Worm (Caenorhabditis elegans) whole organism, mixed stage, embryonic: ENCODE results near the gene dmsr-3.
"Not testable (repeated sequence)": the region's sequence is repeated elsewhere in the genome, so short reads cannot be mapped to it uniquely, and the experiment has no call there.

ENCODE experiments used
- ces-1 ChIP-seq: fragments of 150-350 bp; optimal IDR thresholded peaks from 2 replicates; lab custom pipeline; 2014; ENCODE audit warnings: missing biosample characterization, missing genetic modification reagents, missing genetic modification characterization
- cnd-1 ChIP-seq: fragments of 200-800 bp; sonication (Bioruptor generic); optimal IDR thresholded peaks from 2 replicates; lab custom pipeline; 2018; ENCODE audit warnings: mild to moderate bottlenecking, missing genetic modification characterization, missing compliant biosample characterization
- elt-3 ChIP-seq: fragments of 150-350 bp; optimal IDR thresholded peaks from 2 replicates; lab custom pipeline; 2014; ENCODE audit warnings: missing biosample characterization, missing genetic modification characterization
- lsy-2 ChIP-seq: fragments of 150-350 bp; optimal IDR thresholded peaks from 2 replicates; lab custom pipeline; 2014; ENCODE audit warnings: missing biosample characterization, missing genetic modification characterization
- mab-5 ChIP-seq: fragments of 150-350 bp; optimal IDR thresholded peaks from 2 replicates; lab custom pipeline; 2014; ENCODE audit warnings: missing biosample characterization, missing genetic modification characterization
- nhr-12 ChIP-seq: fragments of 150-350 bp; optimal IDR thresholded peaks from 2 replicates; lab custom pipeline; 2014; ENCODE audit warnings: missing biosample characterization, missing genetic modification characterization
- nhr-2 ChIP-seq: fragments of 150-350 bp; optimal IDR thresholded peaks from 2 replicates; lab custom pipeline; 2014; ENCODE audit warnings: missing biosample characterization, missing genetic modification characterization
- nhr-28 ChIP-seq: fragments of 150-350 bp; optimal IDR thresholded peaks from 2 replicates; lab custom pipeline; 2014; ENCODE audit warnings: missing biosample characterization, missing genetic modification characterization
- pha-4 ChIP-seq: fragments of 150-350 bp; optimal IDR thresholded peaks from 2 replicates; lab custom pipeline; 2018; ENCODE audit warnings: missing biosample characterization, missing genetic modification reagents, missing genetic modification characterization
- sptf-1 ChIP-seq: sonication (generic microtip); optimal IDR thresholded peaks from 2 replicates; lab custom pipeline; 2017; ENCODE audit warnings: mild to moderate bottlenecking, missing genetic modification characterization, moderate library complexity, missing compliant biosample characterization
- unc-120 ChIP-seq: sonication (generic microtip); optimal IDR thresholded peaks from 2 replicates; lab custom pipeline; 2017; ENCODE audit warnings: missing genetic modification characterization, missing compliant biosample characterization; ENCODE audit not compliant: poor library complexity, severe bottlenecking
- ztf-11 ChIP-seq: fragments of 150-350 bp; optimal IDR thresholded peaks from 2 replicates; lab custom pipeline; 2014; ENCODE audit warnings: missing biosample characterization, missing genetic modification characterization

ce11 chrII:13308990-13309389 lies 47.0 kb downstream of the dmsr-3 start, which contains the start of gene faxc-2:
- not testable (repeated sequence) for TF ChIP-seq nhr-12 (tag; lab: Kevin White, UChicago); mab-5 (tag; lab: Kevin White, UChicago); unc-120; elt-3 (tag; lab: Kevin White, UChicago); cnd-1; lsy-2; ces-1 (GFP tag; lab: Kevin White, UChicago); nhr-2 (tag; lab: Kevin White, UChicago); sptf-1 (tag; lab: Kevin White, UChicago); pha-4 (tag; lab: Kevin White, UChicago); ztf-11 (tag; lab: Kevin White, UChicago); nhr-28 (tag; lab: Kevin White, UChicago)
